Worm (Caenorhabditis elegans): Measurements from ENCODE around the gene F44E2.9.

Gene F44E2.9

ce11 chrIII:8850482-8851047 lies at the start of gene F44E2.9:
TSS of gene F44E2.9 (minus strand) at chrIII:8850532.
- TF ChIP-seq lin-39 (tag; optimal IDR thresholded peaks at IDR 0.05) (peak; percentile 68), ceh-28 (tag; optimal IDR thresholded peaks at IDR 0.05) (peak; percentile 38), lin-15B (tag; optimal IDR thresholded peaks at IDR 0.05) (peak; percentile 80), ceh-16 (tag; optimal IDR thresholded peaks at IDR 0.05) (no peak), nhr-23 (tag; optimal IDR thresholded peaks at IDR 0.05) (peak; percentile 72), nhr-25 (tag; optimal IDR thresholded peaks at IDR 0.05) (peak; percentile 33), elt-2 (tag; optimal IDR thresholded peaks at IDR 0.05) (peak; percentile 22), nhr-43 (tag; optimal IDR thresholded peaks at IDR 0.05; ENCODE audit: poor library complexity, severe bottlenecking) (peak; percentile 76), hmg-11 (tag; optimal IDR thresholded peaks at IDR 0.05) (no peak), tbx-2 (tag; optimal IDR thresholded peaks at IDR 0.05) (no peak), lsy-12 (tag; optimal IDR thresholded peaks at IDR 0.05) (peak; percentile 25), jun-1 (tag; optimal IDR thresholded peaks at IDR 0.05) (no peak), snpc-4 (tag; optimal IDR thresholded peaks at IDR 0.05) (peak; percentile 67)

- TF ChIP-seq ama-1 (optimal IDR thresholded peaks at IDR 0.05) (no peak), mml-1 (tag; optimal IDR thresholded peaks at IDR 0.05) (no peak), mdl-1 (tag; optimal IDR thresholded peaks at IDR 0.05) (no peak), lin-15B (tag; optimal IDR thresholded peaks at IDR 0.05) (peak; percentile 87), nfya-1 (tag; optimal IDR thresholded peaks at IDR 0.05; ENCODE audit: insufficient read depth) (peak; percentile 69), daf-12 (tag; optimal IDR thresholded peaks at IDR 0.05) (no peak), nhr-23 (tag; optimal IDR thresholded peaks at IDR 0.05) (peak; percentile 11), jun-1 (tag; optimal IDR thresholded peaks at IDR 0.05) (no peak), snpc-4 (tag; optimal IDR thresholded peaks at IDR 0.05) (no peak), pha-4 (tag; optimal IDR thresholded peaks at IDR 0.05) (peak; percentile 20)
Measured at ce11 chrIII:8899767-8900166, 49.4 kb upstream of the F44E2.9 start.

- no peak for TF ChIP-seq egl-27 (tag; optimal IDR thresholded peaks at IDR 0.05)
- no peak for TF ChIP-seq aly-2 (tag; optimal IDR thresholded peaks at IDR 0.05)
- no peak for TF ChIP-seq skn-1 (tag; optimal IDR thresholded peaks at IDR 0.05)
- TF ChIP-seq eor-1 (tag; optimal IDR thresholded peaks at IDR 0.05), result no peak
- TF ChIP-seq ceh-82 (tag; optimal IDR thresholded peaks at IDR 0.05), result no peak
- TF ChIP-seq nfya-1 (tag; optimal IDR thresholded peaks at IDR 0.05; ENCODE audit: insufficient read depth), result no peak
- no peak for TF ChIP-seq unc-62 (GFP tag; optimal IDR thresholded peaks at IDR 0.05)
- no peak for TF ChIP-seq fkh-2 (tag; optimal IDR thresholded peaks at IDR 0.05)
- TF ChIP-seq lin-15B (tag; optimal IDR thresholded peaks at IDR 0.05), result no peak
- no peak for TF ChIP-seq ceh-28 (tag; optimal IDR thresholded peaks at IDR 0.05)
- no peak for TF ChIP-seq pha-4 (tag; optimal IDR thresholded peaks at IDR 0.05)
- no peak for TF ChIP-seq nhr-28 (tag; optimal IDR thresholded peaks at IDR 0.05)
- TF ChIP-seq lin-39 (tag; optimal IDR thresholded peaks at IDR 0.05), result no peak
- no peak for TF ChIP-seq elt-1 (tag; optimal IDR thresholded peaks at IDR 0.05)
Measured at ce11 chrIII:8894782-8895181, 44.5 kb upstream of the F44E2.9 start, which contains the start of gene asna-1. TSS of gene asna-1 (plus strand) at chrIII:8895082.

ce11 chrIII:8893464-8893863 lies 43.1 kb upstream of the F44E2.9 start, which contains the start of gene ZK637.4:
TSS of gene ZK637.4 (plus strand) at chrIII:8893764.
- TF ChIP-seq nhr-77 (tag; optimal IDR thresholded peaks at IDR 0.05), result no peak
- no peak for TF ChIP-seq nhr-12 (tag; optimal IDR thresholded peaks at IDR 0.05)
- no peak for TF ChIP-seq lsy-12 (tag; optimal IDR thresholded peaks at IDR 0.05)
- TF ChIP-seq elt-1 (tag; optimal IDR thresholded peaks at IDR 0.05), result no peak
- no peak for TF ChIP-seq hmg-11 (tag; optimal IDR thresholded peaks at IDR 0.05)
- TF ChIP-seq fkh-2 (tag; optimal IDR thresholded peaks at IDR 0.05), result no peak

ce11 chrIII:8889931-8890330 lies 39.6 kb upstream of the F44E2.9 start, which contains the start of gene lnkn-1:
TSS of gene lnkn-1 (plus strand) at chrIII:8890231.
- TF ChIP-seq ZK546.5 (tag; optimal IDR thresholded peaks at IDR 0.05), result no peak
- TF ChIP-seq ceh-9 (tag; optimal IDR thresholded peaks at IDR 0.05), result no peak
- TF ChIP-seq jun-1 (tag; optimal IDR thresholded peaks at IDR 0.05), result no peak
- TF ChIP-seq ama-1 (optimal IDR thresholded peaks at IDR 0.05), result no peak
- TF ChIP-seq elt-3 (tag; optimal IDR thresholded peaks at IDR 0.05), result no peak
- no peak for TF ChIP-seq zag-1 (tag; optimal IDR thresholded peaks at IDR 0.05)
- TF ChIP-seq fkh-10 (GFP tag; optimal IDR thresholded peaks at IDR 0.05), result no peak
- no peak for TF ChIP-seq mdl-1 (tag; optimal IDR thresholded peaks at IDR 0.05)
- no peak for TF ChIP-seq ztf-11 (tag; optimal IDR thresholded peaks at IDR 0.05)
- TF ChIP-seq aly-2 (tag; optimal IDR thresholded peaks at IDR 0.05), result no peak

Data from whole organism, L3 larva.